Worm (Caenorhabditis elegans): ENCODE results near the gene sysm-1.

Gene sysm-1

DNA sequence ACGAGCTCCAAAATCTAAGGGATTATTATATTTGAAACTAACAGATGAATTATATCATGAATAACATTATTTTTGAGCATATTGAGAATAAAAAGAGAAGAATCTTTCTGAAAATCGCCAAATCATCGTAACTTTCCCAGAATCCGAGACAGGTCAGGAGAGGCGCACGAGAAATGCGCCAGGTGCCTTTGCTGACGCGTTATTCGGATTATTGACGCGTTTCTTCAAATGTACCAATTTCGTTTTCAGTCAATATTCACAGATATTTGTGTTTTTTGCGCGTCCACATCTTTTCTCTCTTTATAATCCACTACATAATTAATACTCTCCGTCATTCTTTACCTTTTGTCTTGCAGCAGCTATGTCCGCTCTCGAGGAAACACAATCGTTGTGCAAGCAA is 16.0 kb upstream of the sysm-1 start, which contains the start of gene T24H10.1 (continued):
- TF ChIP-seq unc-130 (GFP tag; optimal IDR thresholded peaks at IDR 0.05) (no peak), sea-2 (GFP tag; IDR thresholded peaks at IDR 0.05) (no peak), zim-3 (tag; optimal IDR thresholded peaks at IDR 0.05) (no peak), nhr-90 (tag; optimal IDR thresholded peaks at IDR 0.05) (no peak), Y53F4B.3 (GFP tag; IDR thresholded peaks at IDR 0.05) (no peak), let-607 (tag; optimal IDR thresholded peaks at IDR 0.05) (no peak), tlf-1 (GFP tag; optimal IDR thresholded peaks at IDR 0.05) (peak; percentile 19), B0336.3 (GFP tag; IDR thresholded peaks at IDR 0.05) (peak; percentile 77), madf-8 (GFP tag; conservative IDR thresholded peaks at IDR 0.05) (0 out of 2 replicates have a peak, but pooled peaks have one; percentile 16), F37B4.10 (GFP tag; IDR thresholded peaks at IDR 0.05) (no peak), nhr-120 (GFP tag; IDR thresholded peaks at IDR 0.05) (no peak), F55B11.4 (tag; optimal IDR thresholded peaks at IDR 0.05; ENCODE audit: borderline replicate concordance, insufficient read depth) (no peak), aptf-2 (GFP tag; conservative IDR thresholded peaks at IDR 0.05) (no peak), F57C9.4 (tag; optimal IDR thresholded peaks at IDR 0.05) (no peak), Y79H2A.3 (GFP tag; conservative IDR thresholded peaks at IDR 0.05) (no peak), ztf-18 (tag; optimal IDR thresholded peaks at IDR 0.05) (peak; percentile 97), F33H1.4 (GFP tag; IDR thresholded peaks at IDR 0.05) (peak; percentile 68), C17E4.6 (GFP tag; IDR thresholded peaks at IDR 0.05) (no peak), B0019.2 (GFP tag; conservative IDR thresholded peaks at IDR 0.05) (no peak), dpff-1 (tag; optimal IDR thresholded peaks at IDR 0.05) (no peak), let-526 (GFP tag; IDR thresholded peaks at IDR 0.05) (no peak), egl-18 (GFP tag; IDR thresholded peaks at IDR 0.05) (no peak), hlh-12 (tag; optimal IDR thresholded peaks at IDR 0.05) (no peak), ceh-79 (tag; optimal IDR thresholded peaks at IDR 0.05) (no peak), lin-35 (GFP tag; optimal IDR thresholded peaks at IDR 0.05) (peak in 1 of 3 experiments; percentile 67), dox-1 (GFP tag; IDR thresholded peaks at IDR 0.05) (peak; percentile 78), ceh-100 (GFP tag; IDR thresholded peaks at IDR 0.05) (0 out of 2 replicates have a peak, but pooled peaks have one; percentile 36), F22D6.2 (tag; optimal IDR thresholded peaks at IDR 0.05) (no peak), bed-2 (GFP tag; IDR thresholded peaks at IDR 0.05) (no peak), T26A5.8 (tag; optimal IDR thresholded peaks at IDR 0.05) (no peak), tbp1 (GFP tag; optimal IDR thresholded peaks at IDR 0.05) (peak; percentile 31), F39B2.1 (GFP tag; IDR thresholded peaks at IDR 0.05) (no peak), gei-17 (GFP tag; optimal IDR thresholded peaks at IDR 0.05) (no peak)

ce11 chrII:9098505-9098904 is 15.5 kb upstream of the sysm-1 start, which contains the start of gene clh-5:
clh-5 (minus strand) TSS chrII:9098605.
- TF ChIP-seq ceh-91 (GFP tag; IDR thresholded peaks at IDR 0.05) (no peak), Y53G8AR.9 (GFP tag; conservative IDR thresholded peaks at IDR 0.05) (no peak), hlh-26 (GFP tag; conservative IDR thresholded peaks at IDR 0.05) (no peak), F22D6.2 (tag; optimal IDR thresholded peaks at IDR 0.05) (no peak), nhr-90 (tag; optimal IDR thresholded peaks at IDR 0.05) (no peak), die-1 (tag; optimal IDR thresholded peaks at IDR 0.05) (no peak), mxl-1 (tag; optimal IDR thresholded peaks at IDR 0.05) (no peak), efl-1 (GFP tag; optimal IDR thresholded peaks at IDR 0.05) (no peak), zfh-2 (GFP tag; conservative IDR thresholded peaks at IDR 0.05) (no peak), Y56A3A.18 (GFP tag; IDR thresholded peaks at IDR 0.05) (no peak), nfya-1 (tag; optimal IDR thresholded peaks at IDR 0.05; ENCODE audit: borderline replicate concordance, insufficient read depth) (no peak), pbrm-1 (GFP tag; IDR thresholded peaks at IDR 0.05) (no peak), F55B11.4 (tag; optimal IDR thresholded peaks at IDR 0.05; ENCODE audit: borderline replicate concordance, insufficient read depth) (no peak), attf-5 (GFP tag; optimal IDR thresholded peaks at IDR 0.05) (no peak), F10E7.11 (tag; optimal IDR thresholded peaks at IDR 0.05) (no peak), B0336.3 (GFP tag; IDR thresholded peaks at IDR 0.05) (no peak), snpc-1.1 (tag; optimal IDR thresholded peaks at IDR 0.05; ENCODE audit: insufficient read depth) (no peak)
